Worm (Caenorhabditis elegans) whole organism, early embryonic: ENCODE data around the gene C09H10.9.

Source experiments
- ama-1 ChIP-seq: fragments of 150-350 bp; optimal IDR thresholded peaks from 2 replicates; lab custom pipeline; 2014
- hnd-1 ChIP-seq: sonication (generic microtip); optimal IDR thresholded peaks from 2 replicates; lab custom pipeline; 2016; ENCODE audit warnings: missing genetic modification characterization, missing compliant biosample characterization

- TF ChIP-seq ama-1 (lab: Kevin White, UChicago) (no peak), hnd-1 (tag; lab: Kevin White, UChicago) (no peak)
Observed at ce11 chrII:11101171-11101570, 3.1 kb upstream of the C09H10.9 start.
